Fruit fly (Drosophila melanogaster): Measurements from ENCODE around the gene PQBP1.
A peak's percentile ranks its signal among the peaks of the same experiment; 100 is the strongest.

PQBP1 gene

DNA sequence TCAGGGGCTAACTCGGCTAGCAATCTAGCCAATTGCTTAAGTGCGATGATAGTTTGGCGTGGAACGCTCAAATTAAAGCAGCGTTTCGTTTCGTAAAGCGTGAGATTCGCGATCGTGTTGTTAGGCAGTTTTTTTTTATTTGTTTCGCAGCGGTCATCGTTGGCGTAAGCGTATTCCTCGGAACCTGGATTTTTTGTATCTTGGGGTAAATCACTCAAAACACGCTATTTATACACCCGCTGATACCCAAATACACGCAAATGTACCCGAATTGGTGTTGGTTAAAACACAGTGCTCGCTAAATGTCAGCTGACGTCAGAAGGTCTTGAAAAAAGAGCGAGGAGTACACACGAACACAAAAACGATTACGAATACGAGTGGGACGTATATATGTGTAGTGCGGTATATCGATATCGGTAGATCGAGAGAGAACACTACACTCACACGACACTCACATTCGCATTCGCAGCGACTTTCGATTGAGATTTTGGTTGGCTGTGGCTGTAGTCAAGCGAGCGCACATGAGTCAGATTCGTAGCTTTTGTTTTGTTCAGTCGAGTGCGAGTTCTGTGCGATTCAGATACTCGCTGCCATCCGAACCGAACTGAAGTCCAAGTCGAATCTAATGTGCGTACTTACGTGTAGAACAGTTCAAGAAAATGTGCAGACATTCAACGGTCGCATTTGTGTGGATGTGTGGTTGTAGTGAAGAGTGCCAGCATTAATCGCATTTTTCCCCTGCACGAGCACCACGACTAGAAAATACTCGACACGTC, 15.7 kb upstream of the PQBP1 start (continued):
- TF ChIP-seq Sp1 (GFP tag; optimal IDR thresholded peaks at IDR 0.05) (peak; percentile 50), OdsH (GFP tag; optimal IDR thresholded peaks at IDR 0.05) (peak; percentile 16), Hr83 (GFP tag; optimal IDR thresholded peaks at IDR 0.05; ENCODE audit: poor library complexity, severe bottlenecking) (peak; percentile 47)

DNA sequence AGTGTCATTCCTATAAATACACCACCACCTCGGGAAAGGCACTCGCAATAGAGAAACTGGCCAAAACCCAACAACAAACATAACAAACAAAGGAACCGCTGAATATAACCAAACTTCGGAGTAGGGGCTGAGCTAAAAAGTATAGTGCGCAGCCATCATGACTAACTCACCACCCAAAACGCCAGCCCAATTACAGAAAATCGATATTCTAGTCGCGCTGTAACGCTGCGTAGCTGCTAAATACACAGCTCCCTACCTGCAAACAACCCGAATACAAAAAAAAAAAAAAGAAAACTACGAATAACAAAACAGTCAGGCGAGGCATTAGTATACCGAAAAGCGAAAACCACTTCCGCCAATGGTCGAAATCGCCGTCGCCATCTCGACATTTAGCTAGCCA, 14.9 kb upstream of the PQBP1 start:
- no peak for TF ChIP-seq lola (GFP tag; optimal IDR thresholded peaks at IDR 0.05)
- no peak for TF ChIP-seq Rel (GFP tag; optimal IDR thresholded peaks at IDR 0.05)
- TF ChIP-seq Rel (tag; optimal IDR thresholded peaks at IDR 0.05) = no peak
- TF ChIP-seq ey (GFP tag; optimal IDR thresholded peaks at IDR 0.05) = no peak
- no peak for TF ChIP-seq CG9705 (GFP tag; optimal IDR thresholded peaks at IDR 0.05)
- TF ChIP-seq jim (GFP tag; optimal IDR thresholded peaks at IDR 0.05) = no peak
- TF ChIP-seq sage (GFP tag; optimal IDR thresholded peaks at IDR 0.05) = no peak
- TF ChIP-seq OdsH (GFP tag; optimal IDR thresholded peaks at IDR 0.05) = no peak
- TF ChIP-seq brk (GFP tag; optimal IDR thresholded peaks at IDR 0.05) = no peak
- no peak for TF ChIP-seq br (GFP tag; optimal IDR thresholded peaks at IDR 0.05)
- TF ChIP-seq pan (optimal IDR thresholded peaks at IDR 0.05) = no peak
- TF ChIP-seq GATAd (GFP tag; optimal IDR thresholded peaks at IDR 0.05) = no peak
- TF ChIP-seq dl (GFP tag; optimal IDR thresholded peaks at IDR 0.05; ENCODE audit: insufficient read depth in 1 of 2, partially characterized antibody in 2 of 2) = no peak
- TF ChIP-seq Dfd (GFP tag; optimal IDR thresholded peaks at IDR 0.05) = no peak
- TF ChIP-seq CrebA (GFP tag; optimal IDR thresholded peaks at IDR 0.05; ENCODE audit: borderline replicate concordance) = no peak
- TF ChIP-seq tai (GFP tag; optimal IDR thresholded peaks at IDR 0.05) = no peak
- no peak for TF ChIP-seq usp (GFP tag; optimal IDR thresholded peaks at IDR 0.05)
- no peak for TF ChIP-seq rgr (GFP tag; optimal IDR thresholded peaks at IDR 0.05)

DNA sequence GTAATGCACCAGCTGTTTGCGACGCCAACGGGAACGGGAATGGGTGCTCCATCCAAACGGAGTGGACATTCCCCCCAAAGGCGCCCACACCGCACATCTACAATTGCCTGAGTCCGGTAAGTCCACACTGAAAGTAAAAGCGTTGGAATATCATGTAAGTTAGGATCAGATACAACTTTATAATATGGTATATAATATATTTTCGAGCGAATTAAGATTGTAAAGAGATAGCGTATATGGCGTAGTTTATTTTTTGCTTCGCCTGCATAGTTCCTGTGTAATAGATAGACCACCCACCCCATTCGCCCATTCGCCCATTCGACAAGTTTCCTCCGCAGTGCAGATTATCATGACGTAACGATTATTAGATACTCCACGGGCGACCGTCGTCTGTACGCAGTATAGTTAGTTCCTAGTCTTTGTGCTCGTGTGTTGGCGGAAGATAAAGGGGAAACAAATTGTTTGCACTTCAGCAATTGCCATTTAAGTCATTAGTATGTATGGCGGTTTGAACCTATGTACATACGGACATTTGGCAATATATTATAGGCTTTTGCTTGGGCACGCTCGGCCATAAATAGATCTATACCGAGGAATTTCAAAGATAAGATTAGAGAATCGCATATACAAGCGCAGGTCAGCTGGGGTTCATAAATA, 14.0 kb upstream of the PQBP1 start:
- TF ChIP-seq Rel (GFP tag; optimal IDR thresholded peaks at IDR 0.05) = no peak
- no peak for TF ChIP-seq Rel (tag; optimal IDR thresholded peaks at IDR 0.05)
- TF ChIP-seq h (GFP tag; optimal IDR thresholded peaks at IDR 0.05) = peak; percentile 24

DNA sequence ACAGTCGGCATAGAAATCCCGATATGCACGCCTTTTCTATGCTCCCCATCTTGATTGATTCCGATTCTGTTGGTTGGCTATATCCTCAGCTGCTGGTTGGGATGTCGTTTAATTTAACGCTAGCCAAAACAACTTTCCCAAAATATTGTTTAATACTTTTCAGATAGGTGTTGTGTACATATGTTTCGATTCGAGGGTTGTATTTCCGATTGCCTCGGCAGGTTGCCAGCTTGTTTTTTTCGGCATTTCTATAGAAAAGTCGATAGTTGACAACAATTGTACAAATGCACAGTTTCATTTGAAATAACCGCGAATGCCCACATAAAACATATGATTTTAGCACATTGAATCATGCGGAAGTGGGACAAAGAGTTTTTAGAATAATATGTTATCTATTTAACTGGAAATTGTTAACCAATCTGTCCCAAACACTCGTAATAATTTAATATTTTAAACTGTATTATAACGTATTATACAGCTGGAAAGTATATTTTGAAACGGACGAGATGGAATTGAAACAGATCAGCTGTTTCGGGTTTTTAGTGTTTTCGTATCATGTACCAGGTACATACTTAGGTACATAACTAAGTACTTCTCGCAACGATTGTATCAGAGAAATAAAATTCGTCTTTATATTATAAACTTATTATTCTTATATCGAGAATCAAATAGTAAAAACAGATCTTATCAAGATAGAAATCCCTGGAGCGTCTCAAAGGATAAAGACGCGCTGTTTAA, 11.0 kb upstream of the PQBP1 start, which contains the start of gene CG31109:
CG31109 (minus strand) TSS at position 203 of the 738 bp plus-strand sequence.
- no peak for TF ChIP-seq br (GFP tag; optimal IDR thresholded peaks at IDR 0.05)
- TF ChIP-seq rgr (GFP tag; optimal IDR thresholded peaks at IDR 0.05) = peak; percentile 55
- TF ChIP-seq tai (GFP tag; optimal IDR thresholded peaks at IDR 0.05) = peak; percentile 4
- TF ChIP-seq CG9705 (GFP tag; optimal IDR thresholded peaks at IDR 0.05) = peak; percentile 32
- TF ChIP-seq woc (GFP tag; optimal IDR thresholded peaks at IDR 0.05) = peak; percentile 7
- TF ChIP-seq Hnf4 (GFP tag; optimal IDR thresholded peaks at IDR 0.05) = peak; percentile 46
- no peak for TF ChIP-seq Mio (GFP tag; optimal IDR thresholded peaks at IDR 0.05)
- TF ChIP-seq Rel (GFP tag; optimal IDR thresholded peaks at IDR 0.05) = no peak
- TF ChIP-seq Rel (tag; optimal IDR thresholded peaks at IDR 0.05) = peak; percentile 2
- no peak for TF ChIP-seq Dfd (GFP tag; optimal IDR thresholded peaks at IDR 0.05)
- TF ChIP-seq brk (GFP tag; optimal IDR thresholded peaks at IDR 0.05) = peak; percentile 27
- peak; percentile 31 for TF ChIP-seq HLH106 (tag; optimal IDR thresholded peaks at IDR 0.05)
- TF ChIP-seq dmrt93B (GFP tag; optimal IDR thresholded peaks at IDR 0.05) = no peak
- TF ChIP-seq Hr83 (GFP tag; optimal IDR thresholded peaks at IDR 0.05; ENCODE audit: poor library complexity, severe bottlenecking) = peak; percentile 41
- TF ChIP-seq h (GFP tag; optimal IDR thresholded peaks at IDR 0.05) = peak; percentile 18
- no peak for TF ChIP-seq usp (GFP tag; optimal IDR thresholded peaks at IDR 0.05)
- TF ChIP-seq psq (GFP tag; optimal IDR thresholded peaks at IDR 0.05) = no peak
- TF ChIP-seq foxo (GFP tag; optimal IDR thresholded peaks at IDR 0.05) = peak in 1 of 2 experiments; percentile 39
- TF ChIP-seq GATAd (GFP tag; optimal IDR thresholded peaks at IDR 0.05) = no peak
- TF ChIP-seq fru (GFP tag; optimal IDR thresholded peaks at IDR 0.05) = no peak
